Worm (Caenorhabditis elegans) whole organism, L4/young adult: Measurements from ENCODE around the gene F17E5.2.
A peak's percentile ranks its signal among the peaks of the same experiment; 100 is the strongest.

Source experiments
- W03F9.2 ChIP-seq: fragments of 150-350 bp; optimal IDR thresholded peaks from 2 replicates; lab custom pipeline; 2014; ENCODE audit warnings: missing biosample characterization, missing genetic modification characterization
- dao-5 ChIP-seq: sonication (generic microtip); optimal IDR thresholded peaks from 2 replicates; lab custom pipeline; 2016; ENCODE audit warnings: missing genotype, missing genetic modification characterization, moderate library complexity, missing compliant biosample characterization
- him-1 ChIP-seq: sonication (generic microtip); optimal IDR thresholded peaks from 2 replicates; lab custom pipeline; 2016; ENCODE audit warnings: missing genotype, missing genetic modification reagents, missing genetic modification characterization, missing compliant biosample characterization

The F17E5.2 gene

DNA sequence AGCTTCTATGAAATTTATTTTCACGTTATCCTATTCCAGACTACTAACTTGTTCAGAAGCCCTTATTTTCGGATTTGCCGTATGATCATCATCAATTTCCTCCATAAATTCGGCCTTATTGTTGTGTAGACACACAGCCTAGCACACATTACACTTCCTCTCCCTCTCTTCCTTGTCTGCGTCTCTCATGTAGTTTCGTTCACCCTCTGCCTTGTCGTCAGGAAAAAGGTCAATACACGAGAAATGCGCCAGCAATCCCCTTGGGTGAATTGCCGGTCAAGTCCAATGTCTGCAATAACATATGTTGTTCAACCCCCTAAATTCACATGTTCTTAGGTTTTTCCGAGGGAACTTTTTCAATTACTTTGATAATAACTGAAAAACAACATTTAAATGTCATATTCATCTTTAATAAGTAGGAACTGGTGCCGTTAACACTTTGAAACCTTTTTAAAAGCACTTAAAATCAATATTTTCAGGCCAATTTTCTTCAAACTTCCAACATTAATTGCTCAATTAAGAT, at the start of gene F17E5.2:
Gene F17E5.2, plus strand, starts transcription at position 473 of the 523 bp plus-strand sequence.
- TF ChIP-seq dao-5 (tag; lab: Kevin White, UChicago): no peak
- peak; percentile 75 for TF ChIP-seq him-1
- peak; percentile 91 for TF ChIP-seq W03F9.2 (tag; lab: Kevin White, UChicago)

DNA sequence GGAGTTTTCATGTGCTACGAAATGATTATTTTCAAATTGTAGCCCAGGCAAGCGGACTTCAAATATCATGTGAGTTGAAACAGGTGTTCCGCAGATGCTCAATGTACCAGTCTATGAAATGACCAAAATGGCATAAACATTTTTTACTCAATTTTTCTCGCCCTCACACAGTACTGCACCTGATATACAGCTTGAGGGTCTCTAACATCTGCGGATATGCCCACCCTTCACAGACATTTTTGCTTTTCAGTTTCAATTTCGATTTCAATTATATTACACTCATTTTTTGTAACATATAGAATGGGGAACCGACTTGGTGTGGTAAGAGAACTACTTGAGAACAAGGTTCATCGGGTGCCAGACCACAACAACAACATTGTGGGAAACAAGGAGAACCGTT, 47.3 kb upstream of the F17E5.2 start, which contains the start of gene F42F12.11:
Gene F42F12.11, plus strand, starts transcription at position 301 of the 400 bp plus-strand sequence.
- TF ChIP-seq dao-5 (tag; lab: Kevin White, UChicago): no peak
- no peak for TF ChIP-seq him-1
- no peak for TF ChIP-seq W03F9.2 (tag; lab: Kevin White, UChicago)

DNA sequence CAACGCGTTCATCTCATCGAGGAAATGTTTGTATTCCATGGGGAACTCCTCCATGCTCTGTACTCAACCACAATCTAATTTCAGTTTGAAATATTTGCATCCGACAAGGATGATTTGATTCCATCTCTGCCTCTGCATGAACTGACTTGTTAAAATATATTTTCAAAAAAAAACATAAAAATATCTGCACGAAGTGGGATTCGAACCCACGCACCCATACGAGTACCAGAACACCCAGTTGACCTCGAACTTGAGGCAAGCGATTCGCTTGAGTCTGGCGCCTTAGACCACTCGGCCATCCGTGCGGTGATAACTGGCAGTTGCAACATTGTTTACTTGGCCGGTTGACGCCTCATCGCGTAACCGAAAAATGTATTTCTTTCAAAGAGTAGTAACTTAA, 46.2 kb upstream of the F17E5.2 start:
- TF ChIP-seq W03F9.2 (tag; lab: Kevin White, UChicago): peak; percentile 28
- TF ChIP-seq him-1: no peak
- peak; percentile 51 for TF ChIP-seq dao-5 (tag; lab: Kevin White, UChicago)

DNA sequence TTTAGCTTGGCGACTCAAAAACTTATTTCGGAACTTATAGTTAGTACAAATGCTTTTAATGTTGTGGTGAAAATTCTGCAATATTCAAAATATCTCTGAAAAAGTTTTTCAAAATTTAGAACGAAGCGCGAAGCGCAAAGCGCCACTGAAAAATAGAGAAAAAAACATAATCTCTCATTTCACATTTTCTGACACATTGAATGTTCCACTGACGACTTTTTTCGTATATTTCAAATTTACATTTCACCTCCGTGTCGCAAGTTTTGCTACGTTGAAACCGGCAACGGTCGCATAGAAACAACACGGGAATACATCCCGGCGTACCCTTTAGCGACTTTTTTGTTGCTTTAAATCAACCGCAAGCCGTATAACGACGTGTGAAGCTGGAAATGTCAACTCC, 45.7 kb upstream of the F17E5.2 start, which contains the start of gene F42F12.14:
Gene F42F12.14, plus strand, starts transcription at position 301 of the 400 bp plus-strand sequence.
- no peak for TF ChIP-seq him-1
- no peak for TF ChIP-seq W03F9.2 (tag; lab: Kevin White, UChicago)
- TF ChIP-seq dao-5 (tag; lab: Kevin White, UChicago): no peak

DNA sequence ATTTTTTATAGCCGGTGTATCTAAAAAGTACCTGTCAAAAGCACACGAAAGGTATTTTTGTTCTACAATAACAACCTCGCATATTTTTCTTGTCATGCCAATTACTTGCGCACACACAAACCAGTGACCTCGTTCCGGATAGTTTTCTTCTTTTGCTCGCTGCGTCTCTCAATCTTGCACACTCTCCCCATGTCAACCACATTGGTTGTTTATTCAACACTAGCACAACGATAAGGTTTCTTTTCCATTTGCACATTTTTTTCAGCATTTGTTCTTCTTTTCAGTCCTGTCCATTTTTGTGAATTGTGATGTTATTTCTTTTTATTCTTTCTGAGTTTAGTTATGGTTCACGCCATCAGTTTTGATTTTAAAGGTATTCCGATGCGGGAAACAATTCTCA, 43.9 kb upstream of the F17E5.2 start, which contains the start of gene F42F12.3:
Gene F42F12.3, plus strand, starts transcription at position 372 of the 400 bp plus-strand sequence.
- TF ChIP-seq W03F9.2 (tag; lab: Kevin White, UChicago): no peak
- TF ChIP-seq him-1: no peak

DNA sequence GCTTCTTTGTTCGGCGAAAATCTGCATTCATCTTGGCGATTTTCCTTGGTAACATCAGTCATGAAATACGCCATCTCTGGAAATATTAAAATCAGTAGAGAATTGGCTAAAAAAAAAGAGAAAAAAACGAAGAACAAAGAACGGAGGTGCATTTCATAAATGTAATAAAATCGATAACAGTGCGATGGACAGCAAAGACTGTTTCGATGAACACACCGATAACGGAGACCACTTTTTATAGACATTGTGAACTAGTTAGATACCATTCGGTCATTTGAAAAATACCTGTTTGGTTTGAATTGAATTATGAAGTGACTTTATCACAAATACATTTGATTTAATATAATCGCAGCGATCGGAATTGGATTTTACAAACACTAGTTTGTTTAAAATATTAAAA, 41.2 kb upstream of the F17E5.2 start, which contains the start of gene F42F12.4:
Gene F42F12.4, minus strand, starts transcription at position 76 of the 400 bp plus-strand sequence.
- TF ChIP-seq dao-5 (tag; lab: Kevin White, UChicago) (no peak), him-1 (no peak), W03F9.2 (tag; lab: Kevin White, UChicago) (no peak)

DNA sequence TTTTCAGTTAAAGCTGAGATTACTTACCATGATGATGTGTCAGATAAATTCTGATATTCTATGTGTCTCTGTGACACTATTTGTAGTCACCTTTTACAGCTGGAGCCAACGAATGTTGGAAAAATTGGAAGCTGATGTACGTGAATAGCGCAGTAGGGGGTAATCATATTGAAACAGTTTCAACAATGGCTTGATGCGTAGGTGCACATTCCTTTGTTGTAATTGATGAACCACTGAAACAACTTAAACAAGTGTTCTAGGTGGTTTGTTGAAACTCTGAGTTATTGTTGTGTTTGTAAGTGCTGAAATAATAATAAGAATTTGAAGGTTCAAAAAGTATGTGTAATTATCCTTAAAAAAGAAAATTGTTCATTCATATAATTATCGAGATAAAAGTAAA, 37.5 kb upstream of the F17E5.2 start, which contains the start of gene nspc-12:
Gene nspc-12, minus strand, starts transcription at position 101 of the 400 bp plus-strand sequence.
- TF ChIP-seq him-1 (no peak), dao-5 (tag; lab: Kevin White, UChicago) (no peak), W03F9.2 (tag; lab: Kevin White, UChicago) (no peak)

DNA sequence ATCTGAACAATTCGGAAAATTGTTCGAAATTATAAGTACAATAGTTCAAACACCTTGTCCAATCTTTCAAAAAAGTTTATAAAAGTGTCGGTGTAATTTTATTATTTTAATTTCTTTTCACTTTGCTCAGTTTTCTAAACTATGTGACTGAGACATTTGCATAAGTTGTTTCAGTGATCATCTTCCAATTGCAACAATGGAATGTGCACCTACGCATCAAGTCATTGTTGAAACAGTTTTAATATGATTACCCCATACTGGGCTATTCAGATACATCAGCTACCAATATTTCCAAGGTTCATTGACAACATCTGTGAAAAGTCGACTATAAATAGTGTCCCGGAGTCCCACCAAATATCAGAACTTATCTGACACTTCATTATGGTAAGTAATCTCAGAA, 36.9 kb upstream of the F17E5.2 start, which contains the start of gene nspc-13:
Gene nspc-13, plus strand, starts transcription at position 301 of the 400 bp plus-strand sequence.
- no peak for TF ChIP-seq him-1
- TF ChIP-seq W03F9.2 (tag; lab: Kevin White, UChicago): no peak
- no peak for TF ChIP-seq dao-5 (tag; lab: Kevin White, UChicago)

DNA sequence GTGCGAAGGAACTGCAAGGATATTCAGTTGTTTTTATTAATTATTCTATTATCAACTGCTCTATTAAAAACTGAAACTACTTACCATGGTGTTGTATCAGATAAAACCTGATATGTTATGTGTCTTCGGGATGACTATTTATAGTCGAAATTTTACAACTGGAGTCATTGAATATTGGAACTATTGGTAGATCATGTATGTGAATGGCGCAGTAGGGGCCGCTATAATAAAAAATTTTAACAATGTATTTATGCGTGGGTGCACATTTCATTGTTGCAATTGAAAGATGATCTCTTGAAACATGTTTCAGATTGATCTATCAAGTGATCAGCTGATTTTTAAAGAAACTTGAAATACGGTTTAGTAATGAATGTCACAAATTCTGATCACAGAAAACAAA, 35.1 kb upstream of the F17E5.2 start, which contains the start of gene nspc-14:
Gene nspc-14, minus strand, starts transcription at position 101 of the 400 bp plus-strand sequence.
- TF ChIP-seq him-1 (no peak), W03F9.2 (tag; lab: Kevin White, UChicago) (no peak), dao-5 (tag; lab: Kevin White, UChicago) (no peak)

DNA sequence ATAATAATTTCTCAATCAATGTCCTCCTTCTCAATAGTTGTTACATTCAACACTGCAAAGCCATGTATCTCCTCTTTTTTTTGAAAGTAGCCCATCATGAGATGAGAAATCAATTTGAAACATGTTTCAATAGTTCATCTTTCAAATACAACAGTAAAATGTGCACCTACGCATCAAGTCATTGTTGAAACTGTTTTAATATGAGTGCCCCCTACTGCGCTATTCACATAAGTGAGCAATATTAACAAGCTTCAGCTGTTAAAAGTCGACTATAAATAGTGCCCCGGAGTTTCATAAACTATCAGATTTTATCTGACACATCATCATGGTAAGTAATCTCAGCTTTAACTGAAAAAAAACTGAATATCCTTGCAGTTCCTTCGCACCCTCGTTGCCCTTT, 33.6 kb upstream of the F17E5.2 start, which contains the start of the genes nspc-15 and F19H6.6:
Gene nspc-15, plus strand, starts transcription at position 301 of the 400 bp plus-strand sequence.
Gene F19H6.6, plus strand, starts transcription at position 384 of the 400 bp plus-strand sequence.
- TF ChIP-seq him-1: no peak
- TF ChIP-seq dao-5 (tag; lab: Kevin White, UChicago): no peak
- no peak for TF ChIP-seq W03F9.2 (tag; lab: Kevin White, UChicago)

DNA sequence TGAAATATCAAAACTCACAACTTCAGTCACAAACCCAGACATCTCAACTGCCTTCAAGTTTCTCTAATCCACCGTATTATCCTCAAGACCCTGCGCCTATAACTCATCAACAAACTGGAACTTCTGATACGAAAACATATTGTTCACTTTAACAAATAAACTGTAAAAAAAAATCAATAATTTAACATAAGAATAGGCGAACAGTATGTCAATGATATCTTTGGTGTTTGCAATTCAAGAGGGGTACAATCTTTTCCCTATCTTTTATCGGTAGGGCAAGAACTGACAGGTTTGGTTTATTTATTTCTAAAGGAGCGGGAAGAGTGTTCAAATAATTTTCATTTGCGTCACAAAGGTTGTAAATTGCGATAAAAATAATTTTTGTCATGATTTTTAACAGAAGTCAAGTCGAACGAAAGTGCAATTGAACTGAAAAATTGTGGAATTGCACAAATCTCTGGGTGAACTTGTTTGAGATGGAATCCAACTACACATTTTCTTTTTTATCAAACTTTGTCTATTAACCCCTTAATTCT, 31.0 kb upstream of the F17E5.2 start:
- TF ChIP-seq dao-5 (tag; lab: Kevin White, UChicago): peak; percentile 76
- TF ChIP-seq him-1: peak; percentile 99
- peak; percentile 99 for TF ChIP-seq W03F9.2 (tag; lab: Kevin White, UChicago)

DNA sequence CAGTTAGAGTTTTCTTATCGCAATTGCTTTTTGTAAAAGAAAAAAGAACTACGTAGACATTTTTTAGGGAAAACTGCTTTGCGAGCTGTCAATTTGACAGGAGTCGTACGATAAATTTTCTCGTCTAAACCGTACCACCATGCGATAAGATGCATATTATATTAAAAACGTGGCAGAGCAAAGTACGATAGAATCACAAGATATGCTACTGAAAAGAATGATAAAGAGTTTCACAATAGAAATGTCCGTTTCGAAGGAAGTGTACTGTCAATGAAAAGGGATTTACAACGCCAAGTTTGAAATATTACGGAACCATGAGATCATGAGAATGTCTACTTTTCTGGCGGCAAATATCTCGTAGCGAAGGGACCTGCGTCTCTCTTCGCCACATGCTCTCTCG, 29.3 kb upstream of the F17E5.2 start, which contains the start of gene F19H6.5:
Gene F19H6.5, minus strand, starts transcription at position 101 of the 400 bp plus-strand sequence.
- TF ChIP-seq him-1: no peak
- no peak for TF ChIP-seq W03F9.2 (tag; lab: Kevin White, UChicago)
- TF ChIP-seq dao-5 (tag; lab: Kevin White, UChicago): no peak

DNA sequence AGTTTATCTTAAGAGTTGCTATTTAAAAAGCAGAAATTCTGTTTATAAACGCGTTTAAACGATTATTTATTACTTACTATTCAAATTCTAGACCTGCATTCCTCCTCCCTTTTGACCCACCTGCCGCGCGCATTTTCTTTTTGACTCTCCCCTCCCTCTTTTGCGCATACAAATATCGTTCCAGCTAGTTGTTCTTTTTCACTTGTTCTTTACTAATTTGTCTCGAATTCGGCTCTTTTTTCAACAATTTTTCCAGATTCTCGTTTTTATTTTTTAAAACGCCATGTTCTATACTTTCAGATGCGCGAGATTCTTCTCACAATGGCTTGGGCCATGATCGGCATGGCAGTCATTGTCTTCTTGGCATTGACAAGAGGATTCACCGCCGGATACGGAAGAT, 28.7 kb upstream of the F17E5.2 start, which contains the start of gene F19H6.4:
Gene F19H6.4, plus strand, starts transcription at position 301 of the 400 bp plus-strand sequence.
- TF ChIP-seq W03F9.2 (tag; lab: Kevin White, UChicago) (no peak), dao-5 (tag; lab: Kevin White, UChicago) (no peak), him-1 (no peak)

DNA sequence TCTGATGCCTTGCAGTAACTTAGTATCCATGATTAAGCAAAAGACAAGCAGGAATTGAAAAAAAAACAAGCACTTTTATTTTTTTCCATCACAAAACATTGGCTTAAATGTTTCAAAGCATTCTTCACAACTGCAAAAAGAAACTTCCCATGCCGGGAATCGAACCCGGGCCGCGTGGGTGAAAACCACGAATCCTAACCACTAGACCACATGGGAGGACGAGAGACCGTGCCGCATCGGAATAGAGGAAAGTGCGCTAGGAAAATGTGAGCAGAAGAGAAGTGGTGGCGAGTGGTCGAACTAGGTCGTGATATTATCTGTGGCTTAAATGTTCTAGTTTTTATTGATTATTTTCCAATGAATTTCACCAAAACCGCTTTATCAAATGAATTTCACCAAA, 26.6 kb upstream of the F17E5.2 start:
- TF ChIP-seq W03F9.2 (tag; lab: Kevin White, UChicago): no peak
- no peak for TF ChIP-seq him-1
- TF ChIP-seq dao-5 (tag; lab: Kevin White, UChicago): no peak
